Worm (Caenorhabditis elegans) whole organism, L1 larva: Measurements from ENCODE around the gene str-214.

Experiments
- C04F5.9 ChIP-seq: sonication (generic microtip); optimal IDR thresholded peaks from 2 replicates; lab custom pipeline; 2016; ENCODE audit warnings: missing genetic modification characterization, missing compliant biosample characterization
- C16A3.4 ChIP-seq: fragments of 150-350 bp; optimal IDR thresholded peaks from 2 replicates; lab custom pipeline; 2014; ENCODE audit warnings: missing biosample characterization, missing genetic modification characterization
- ama-1 ChIP-seq: fragments of 150-350 bp; optimal IDR thresholded peaks from 2 replicates; lab custom pipeline; 2014
- ceh-82 ChIP-seq, 3 experiments: fragments of 150-350 bp in 1 of 3; sonication (generic microtip) in 2 of 3; optimal IDR thresholded peaks; 2 replicates each; lab custom pipeline; 2014 to 2017; ENCODE audit warnings: missing biosample characterization in 3 of 3, missing genetic modification characterization in 3 of 3
- ces-1 ChIP-seq: fragments of 150-350 bp; optimal IDR thresholded peaks from 2 replicates; lab custom pipeline; 2014; ENCODE audit warnings: missing biosample characterization, missing genetic modification reagents, missing genetic modification characterization
- dpl-1 ChIP-seq, 3 experiments: fragments of 150-350 bp in 2 of 3; sonication (generic microtip) in 1 of 3; optimal IDR thresholded peaks; 2 replicates each; lab custom pipeline; 2014 to 2017; ENCODE audit warnings: missing biosample characterization in 3 of 3, missing genetic modification characterization in 3 of 3, missing genetic modification reagents in 3 of 3
- efl-1 ChIP-seq, 4 experiments: fragments of 150-350 bp; optimal IDR thresholded peaks in 3 of 4; peaks in 1 of 4; 1 replicate in 1 of 4; 2 replicates in 3 of 4; lab custom pipeline; 2014; ENCODE audit warnings: missing biosample characterization in 2 of 4, missing genetic modification characterization in 2 of 4, missing genetic modification reagents in 2 of 4
- egl-27 ChIP-seq, 2 experiments: fragments of 150-350 bp in 1 of 2; sonication (generic microtip); optimal IDR thresholded peaks; 3 replicates each; lab custom pipeline; 2017 to 2018; ENCODE audit warnings: missing biosample characterization in 2 of 2, missing genetic modification characterization in 2 of 2, missing genetic modification reagents in 2 of 2
- elt-3 ChIP-seq, 6 experiments: fragments of 150-350 bp in 1 of 6; sonication (generic microtip); optimal IDR thresholded peaks; 2 replicates each; lab custom pipeline; 2017 to 2018; ENCODE audit warnings: missing biosample characterization in 6 of 6, missing genetic modification characterization in 6 of 6, inconsistent platforms in 1 of 6
- ets-5 ChIP-seq: fragments of 200-800 bp; sonication (Bioruptor generic); IDR thresholded peaks from 2 replicates; pipeline ENCODE4 v1.3.6; 2022; ENCODE audit warnings: missing genetic modification characterization, missing compliant biosample characterization
- fkh-10 ChIP-seq: sonication (generic microtip); optimal IDR thresholded peaks from 2 replicates; lab custom pipeline; 2017; ENCODE audit warnings: missing biosample characterization, missing genetic modification reagents, missing genetic modification characterization
- fkh-4 ChIP-seq: sonication (generic microtip); optimal IDR thresholded peaks from 2 replicates; lab custom pipeline; 2016; ENCODE audit warnings: missing compliant biosample characterization, missing genetic modification characterization, borderline replicate concordance
- fkh-8 ChIP-seq: sonication (generic microtip); optimal IDR thresholded peaks from 2 replicates; lab custom pipeline; 2016; ENCODE audit warnings: mild to moderate bottlenecking, missing genetic modification characterization, missing compliant biosample characterization
- grh-1 ChIP-seq: fragments of 200-800 bp; sonication (Bioruptor generic); IDR thresholded peaks from 2 replicates; pipeline ENCODE4 v1.3.6; 2022; ENCODE audit warnings: missing genetic modification reagents, missing genetic modification characterization, missing compliant biosample characterization
- hlh-4 ChIP-seq: sonication (generic microtip); optimal IDR thresholded peaks from 2 replicates; lab custom pipeline; 2016; ENCODE audit warnings: mild to moderate bottlenecking, missing genetic modification characterization, missing compliant biosample characterization
- hpl-2 ChIP-seq: fragments of 150-350 bp; optimal IDR thresholded peaks from 2 replicates; lab custom pipeline; 2014; ENCODE audit warnings: missing biosample characterization, missing genetic modification reagents, missing genetic modification characterization
- irx-1 ChIP-seq: sonication (generic microtip); optimal IDR thresholded peaks from 2 replicates; lab custom pipeline; 2016; ENCODE audit warnings: missing genetic modification characterization, missing compliant biosample characterization
- lin-13 ChIP-seq: fragments of 150-350 bp; optimal IDR thresholded peaks from 2 replicates; lab custom pipeline; 2014; ENCODE audit warnings: missing biosample characterization, missing genetic modification reagents, missing genetic modification characterization
- lin-14 ChIP-seq: fragments of 200-800 bp; sonication (Bioruptor generic); optimal IDR thresholded peaks from 2 replicates; lab custom pipeline; 2018; ENCODE audit warnings: mild to moderate bottlenecking, missing genetic modification characterization, moderate library complexity, missing compliant biosample characterization
- lin-35 ChIP-seq, 2 experiments: fragments of 150-350 bp; optimal IDR thresholded peaks; 2 replicates each; lab custom pipeline; 2014; ENCODE audit warnings: missing biosample characterization in 2 of 2, missing genetic modification characterization in 2 of 2, missing genetic modification reagents in 2 of 2
- lin-39 ChIP-seq: fragments of 150-350 bp; optimal IDR thresholded peaks from 2 replicates; lab custom pipeline; 2014; ENCODE audit warnings: missing biosample characterization, missing genetic modification reagents, missing genetic modification characterization
- lir-3 ChIP-seq: sonication (generic microtip); optimal IDR thresholded peaks from 2 replicates; lab custom pipeline; 2016; ENCODE audit warnings: mild to moderate bottlenecking, missing genetic modification characterization, moderate library complexity, missing compliant biosample characterization; ENCODE audit not compliant: poor library complexity
- lsy-2 ChIP-seq, 2 experiments: fragments of 150-350 bp; optimal IDR thresholded peaks; 2 replicates each; lab custom pipeline; 2014; ENCODE audit warnings: missing biosample characterization in 2 of 2, missing genetic modification characterization in 2 of 2
- mdl-1 ChIP-seq, 2 experiments: fragments of 150-350 bp; optimal IDR thresholded peaks; 2 replicates each; lab custom pipeline; 2014 to 2017; ENCODE audit warnings: missing biosample characterization in 2 of 2, missing genetic modification characterization in 2 of 2, inconsistent platforms in 1 of 2
- mep-1 ChIP-seq: fragments of 150-350 bp; optimal IDR thresholded peaks from 2 replicates; lab custom pipeline; 2014; ENCODE audit warnings: missing biosample characterization, missing genetic modification characterization
- nhr-11 ChIP-seq: fragments of 150-350 bp; optimal IDR thresholded peaks from 2 replicates; lab custom pipeline; 2014; ENCODE audit warnings: missing biosample characterization, missing genetic modification characterization
- nhr-12 ChIP-seq: sonication (generic microtip); optimal IDR thresholded peaks from 2 replicates; lab custom pipeline; 2017; ENCODE audit warnings: missing biosample characterization, missing genetic modification characterization
- nhr-19 ChIP-seq: fragments of 200-800 bp; sonication (Bioruptor generic); conservative IDR thresholded peaks from 2 replicates; pipeline ENCODE4 v1.3.6; 2022; ENCODE audit warnings: missing genetic modification characterization, missing compliant biosample characterization
- nhr-237 ChIP-seq: fragments of 150-350 bp; optimal IDR thresholded peaks from 2 replicates; lab custom pipeline; 2014; ENCODE audit warnings: missing biosample characterization, missing genetic modification characterization
- nhr-71 ChIP-seq: sonication (generic microtip); optimal IDR thresholded peaks from 2 replicates; lab custom pipeline; 2016; ENCODE audit warnings: mild to moderate bottlenecking, missing genetic modification characterization, moderate library complexity, missing compliant biosample characterization
- nhr-76 ChIP-seq: sonication (generic microtip); optimal IDR thresholded peaks from 2 replicates; lab custom pipeline; 2017; ENCODE audit warnings: missing biosample characterization, missing genetic modification characterization
- nhr-77 ChIP-seq: fragments of 150-350 bp; optimal IDR thresholded peaks from 2 replicates; lab custom pipeline; 2014; ENCODE audit warnings: missing biosample characterization, missing genetic modification characterization
- nhr-84 ChIP-seq: sonication (generic microtip); optimal IDR thresholded peaks from 2 replicates; lab custom pipeline; 2017; ENCODE audit warnings: missing biosample characterization, missing genetic modification characterization
- nhr-85 ChIP-seq: sonication (generic microtip); peaks from one replicate; lab custom pipeline; 2016; ENCODE audit warnings: missing genetic modification characterization, inconsistent platforms, missing compliant biosample characterization
- nhr-90 ChIP-seq: sonication (generic microtip); optimal IDR thresholded peaks from 2 replicates; lab custom pipeline; 2016; ENCODE audit warnings: mild to moderate bottlenecking, missing genetic modification characterization, missing compliant biosample characterization; ENCODE audit not compliant: poor library complexity
- pax-3 ChIP-seq: fragments of 200-800 bp; sonication (Bioruptor generic); optimal IDR thresholded peaks from 2 replicates; lab custom pipeline; 2018; ENCODE audit warnings: mild to moderate bottlenecking, missing genetic modification characterization, moderate library complexity, missing compliant biosample characterization
- rnt-1 ChIP-seq: sonication (generic microtip); optimal IDR thresholded peaks from 2 replicates; lab custom pipeline; 2016; ENCODE audit warnings: mild to moderate bottlenecking, missing genetic modification characterization, moderate library complexity, missing compliant biosample characterization
- snpc-4 ChIP-seq: fragments of 150-350 bp; optimal IDR thresholded peaks from 2 replicates; lab custom pipeline; 2014; ENCODE audit warnings: missing biosample characterization, missing genetic modification characterization
- sox-4 ChIP-seq: sonication (generic microtip); optimal IDR thresholded peaks from 2 replicates; lab custom pipeline; 2016; ENCODE audit warnings: missing genetic modification characterization, missing compliant biosample characterization
- sptf-1 ChIP-seq: fragments of 150-350 bp; optimal IDR thresholded peaks from 2 replicates; lab custom pipeline; 2014; ENCODE audit warnings: missing biosample characterization, missing genetic modification characterization
- tlp-1 ChIP-seq: fragments of 150-350 bp; optimal IDR thresholded peaks from 2 replicates; lab custom pipeline; 2014; ENCODE audit warnings: missing biosample characterization, missing genetic modification characterization
- unc-30 ChIP-seq: sonication (generic microtip); optimal IDR thresholded peaks from 2 replicates; lab custom pipeline; 2017; ENCODE audit warnings: missing biosample characterization, missing genetic modification characterization
- unc-86 ChIP-seq: sonication (generic microtip); optimal IDR thresholded peaks from 2 replicates; lab custom pipeline; 2016; ENCODE audit warnings: missing genetic modification characterization, missing compliant biosample characterization
- unc-98 ChIP-seq: fragments of 200-800 bp; sonication (Bioruptor generic); IDR thresholded peaks from 2 replicates; pipeline ENCODE4 v1.3.6; 2022; ENCODE audit warnings: missing genetic modification characterization, missing compliant biosample characterization
- vab-15 ChIP-seq: sonication (generic microtip); optimal IDR thresholded peaks from 2 replicates; lab custom pipeline; 2017; ENCODE audit warnings: missing genotype, mild to moderate bottlenecking, missing genetic modification characterization, missing compliant biosample characterization
- ztf-4 ChIP-seq: fragments of 150-350 bp; optimal IDR thresholded peaks from 2 replicates; lab custom pipeline; 2014; ENCODE audit warnings: missing biosample characterization, missing genetic modification characterization

The str-214 gene

DNA sequence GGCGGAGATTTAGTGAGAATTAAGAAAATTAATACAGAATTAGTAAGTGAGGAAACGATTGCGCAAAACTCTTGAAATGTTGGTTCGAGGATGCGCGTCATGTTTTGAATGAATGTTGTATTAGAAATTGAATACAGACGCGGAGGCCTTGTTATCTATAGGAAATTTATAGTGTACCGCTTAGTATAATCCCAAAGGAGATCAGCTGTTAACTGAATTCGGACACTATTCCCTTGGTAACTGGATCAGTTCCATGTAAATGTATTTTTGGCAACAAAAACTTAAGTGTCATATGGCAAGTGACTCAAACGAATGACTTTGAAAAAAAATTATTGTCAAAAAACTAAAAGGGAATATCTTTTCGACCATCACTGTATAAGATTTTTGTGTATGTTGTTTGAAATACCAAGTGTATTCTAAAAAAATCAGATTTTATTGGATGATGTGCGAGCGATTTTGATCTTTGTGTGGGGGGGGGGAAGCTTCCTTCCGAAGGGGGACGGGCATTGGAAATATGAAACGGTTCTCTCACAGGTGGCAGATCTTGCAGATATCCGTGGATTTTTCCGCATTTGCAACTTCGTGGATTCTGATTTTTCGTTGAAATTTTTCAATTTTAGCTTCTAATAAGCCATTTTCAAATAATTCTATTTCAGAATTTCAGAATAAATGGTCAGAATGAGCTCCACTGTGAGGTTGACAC lies 31.5 kb downstream of the str-214 start, which contains the start of the genes W08G11.5 and W08G11.1:
Gene W08G11.5, minus strand, starts transcription at position 101 of the 703 bp plus-strand sequence.
Gene W08G11.1, plus strand, starts transcription at position 653 of the 703 bp plus-strand sequence.
- TF ChIP-seq nhr-84 (tag; lab: Kevin White, UChicago) = no peak
- TF ChIP-seq fkh-8 (tag; lab: Kevin White, UChicago) = no peak
- TF ChIP-seq ets-5 (GFP tag; lab: Robert Waterston, UW) = no peak
- TF ChIP-seq grh-1 (GFP tag; lab: Robert Waterston, UW) = no peak
- TF ChIP-seq pax-3 (tag; lab: Kevin White, UChicago) = no peak
- TF ChIP-seq C16A3.4 (tag; lab: Kevin White, UChicago) = no peak
- TF ChIP-seq rnt-1 = no peak
- TF ChIP-seq lin-39 = no peak
- TF ChIP-seq efl-1 (optimal IDR thresholded peaks at IDR 0.05; lab: Kevin White, UChicago) = no peak
- no peak for TF ChIP-seq efl-1 (GFP tag; optimal IDR thresholded peaks at IDR 0.05 in 1 of 2; lab: Kevin White, UChicago)
- TF ChIP-seq vab-15 = no peak
- TF ChIP-seq lsy-2 (tag; optimal IDR thresholded peaks at IDR 0.05; lab: Kevin White, UChicago) = no peak

ce11 chrV:16350061-16350460 lies 35.0 kb downstream of the str-214 start:
- TF ChIP-seq ama-1 (lab: Kevin White, UChicago) (no peak), nhr-12 (tag; lab: Kevin White, UChicago) (no peak), hlh-4 (tag; lab: Kevin White, UChicago) (peak; percentile 69)

ce11 chrV:16350775-16351378 lies 35.8 kb downstream of the str-214 start:
- TF ChIP-seq ama-1 (lab: Kevin White, UChicago) (no peak), sptf-1 (tag; lab: Kevin White, UChicago) (no peak), lin-39 (no peak), fkh-8 (tag; lab: Kevin White, UChicago) (peak; percentile 87), unc-30 (tag; lab: Kevin White, UChicago) (no peak), dpl-1 (GFP tag; optimal IDR thresholded peaks at IDR 0.05; lab: Kevin White, UChicago) (peak in 2 of 3 experiments; percentile 28 to 40), elt-3 (tag; optimal IDR thresholded peaks at IDR 0.05; lab: Kevin White, UChicago) (no peak), nhr-85 (tag; lab: Kevin White, UChicago) (peak; percentile 40), nhr-77 (tag; lab: Kevin White, UChicago) (no peak), mdl-1 (tag; optimal IDR thresholded peaks at IDR 0.05; lab: Kevin White, UChicago) (peak in 1 of 2 experiments; percentile 39), egl-27 (tag; optimal IDR thresholded peaks at IDR 0.05; lab: Kevin White, UChicago) (no peak), lin-13 (GFP tag; lab: Kevin White, UChicago) (no peak), unc-98 (GFP tag; lab: Robert Waterston, UW) (no peak), hpl-2 (no peak), nhr-11 (tag; lab: Kevin White, UChicago) (no peak), nhr-237 (no peak), unc-86 (tag; lab: Kevin White, UChicago) (peak; percentile 39), fkh-4 (no peak), tlp-1 (tag; lab: Kevin White, UChicago) (no peak), C16A3.4 (tag; lab: Kevin White, UChicago) (no peak), ces-1 (GFP tag; lab: Kevin White, UChicago) (no peak), snpc-4 (tag; lab: Kevin White, UChicago) (peak; percentile 28), nhr-19 (peak; percentile 64), ceh-82 (tag; optimal IDR thresholded peaks at IDR 0.05; lab: Kevin White, UChicago) (peak in 2 of 3 experiments; percentile 7 to 72), mep-1 (peak; percentile 23), nhr-90 (tag; lab: Kevin White, UChicago) (no peak), lir-3 (tag; lab: Kevin White, UChicago) (no peak), rnt-1 (peak; percentile 87), sox-4 (no peak), lin-14 (GFP tag; lab: Kevin White, UChicago) (peak; percentile 89), nhr-76 (tag; lab: Kevin White, UChicago) (no peak), nhr-71 (tag; lab: Kevin White, UChicago) (peak; percentile 69), fkh-10 (GFP tag; lab: Kevin White, UChicago) (peak; percentile 6), irx-1 (no peak), C04F5.9 (no peak), ztf-4 (tag; lab: Kevin White, UChicago) (no peak), lin-35 (GFP tag; optimal IDR thresholded peaks at IDR 0.05; lab: Kevin White, UChicago) (peak; percentile 46 to 51)
